Worm (Caenorhabditis elegans) whole organism, midembryonic: Measurements from ENCODE around the gene cyn-7.
"Not testable (repeated sequence)": the region's sequence is repeated elsewhere in the genome, so short reads cannot be mapped to it uniquely, and the experiment has no call there.

Experiments
- T22C8.4 ChIP-seq: fragments of 200-800 bp; sonication (Bioruptor generic); IDR thresholded peaks from 2 replicates; pipeline ENCODE4 v1.3.6; 2022; ENCODE audit warnings: missing genetic modification characterization, missing compliant biosample characterization
- cog-1 ChIP-seq: sonication (generic microtip); optimal IDR thresholded peaks from 2 replicates; lab custom pipeline; 2016; ENCODE audit warnings: missing genetic modification characterization, missing compliant biosample characterization
- flt-1 ChIP-seq: fragments of 200-800 bp; sonication (Bioruptor generic); IDR thresholded peaks from 2 replicates; pipeline ENCODE4 v1.3.6; 2022; ENCODE audit warnings: missing genetic modification characterization, missing compliant biosample characterization
- klf-2 ChIP-seq: fragments of 200-800 bp; sonication (Bioruptor generic); conservative IDR thresholded peaks from 2 replicates; pipeline ENCODE4 v1.3.6; 2022; ENCODE audit warnings: missing genetic modification reagents, missing genetic modification characterization, missing compliant biosample characterization
- med-1 ChIP-seq: sonication (generic microtip); optimal IDR thresholded peaks from 2 replicates; lab custom pipeline; 2017; ENCODE audit warnings: missing genetic modification characterization, mild to moderate bottlenecking, missing compliant biosample characterization, antibody characterized with exemption, missing genetic modification reagents; ENCODE audit not compliant: insufficient read depth
- ref-1 ChIP-seq: fragments of 200-800 bp; sonication (Bioruptor generic); conservative IDR thresholded peaks from 2 replicates; pipeline ENCODE4 v1.3.6; 2022; ENCODE audit warnings: missing genetic modification reagents, missing genetic modification characterization, missing compliant biosample characterization
- tab-1 ChIP-seq: fragments of 200-800 bp; sonication (Bioruptor generic); IDR thresholded peaks from 2 replicates; pipeline ENCODE4 v1.3.6; 2022; ENCODE audit warnings: missing genetic modification characterization, missing compliant biosample characterization
- ztf-23 ChIP-seq: fragments of 200-800 bp; sonication (Bioruptor generic); IDR thresholded peaks from 2 replicates; pipeline ENCODE4 v1.3.6; 2022; ENCODE audit warnings: missing genetic modification reagents, missing genetic modification characterization, missing compliant biosample characterization
- ztf-29 ChIP-seq: fragments of 200-800 bp; sonication (Bioruptor generic); IDR thresholded peaks from 2 replicates; pipeline ENCODE4 v1.3.6; 2022; ENCODE audit warnings: missing genetic modification reagents, missing genetic modification characterization, missing compliant biosample characterization

Gene cyn-7

DNA sequence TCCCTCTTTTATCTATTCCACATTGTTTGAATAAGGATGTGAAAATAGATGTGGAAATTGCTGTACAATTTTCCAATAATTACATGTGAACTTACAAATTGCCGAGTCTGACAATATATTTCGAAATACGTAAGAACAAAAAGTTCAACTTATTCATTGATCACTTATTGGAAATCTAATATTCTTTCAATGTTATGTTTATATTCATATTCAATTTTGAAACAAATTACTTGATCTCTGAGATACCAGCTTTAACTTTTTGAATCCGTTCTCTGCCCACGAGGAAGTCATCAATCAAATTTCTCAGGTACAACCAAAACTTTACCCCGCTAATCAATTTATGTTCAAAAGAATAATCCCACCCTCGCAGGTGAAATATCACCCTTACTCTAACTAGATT is 28.0 kb upstream of the cyn-7 start, which contains the start of gene sri-26:
Gene sri-26, plus strand, starts transcription at position 301 of the 400 bp plus-strand sequence.
- TF ChIP-seq med-1 (GFP tag; lab: Kevin White, UChicago); tab-1 (GFP tag; lab: Robert Waterston, UW); ztf-29 (GFP tag; lab: Robert Waterston, UW): not testable (repeated sequence)

DNA sequence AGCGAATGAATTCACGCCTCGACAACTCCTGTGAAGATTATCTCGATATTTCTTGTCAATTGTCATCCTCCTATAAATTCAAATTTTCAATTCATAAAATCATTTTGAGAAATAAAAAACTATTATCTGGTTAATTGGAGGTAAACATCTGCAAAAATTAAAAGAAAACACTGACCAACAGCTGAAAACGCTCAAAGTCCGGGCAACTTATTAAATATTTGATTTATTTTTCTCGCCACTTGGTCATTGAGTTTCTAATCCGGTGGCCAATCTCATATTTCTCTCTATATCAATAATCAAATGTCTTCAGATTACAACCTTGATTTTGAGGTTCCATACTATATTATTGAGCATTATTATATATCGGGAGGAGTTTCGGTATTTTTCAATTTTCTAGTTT is 24.7 kb upstream of the cyn-7 start, which contains the start of gene sri-24:
Gene sri-24, plus strand, starts transcription at position 301 of the 400 bp plus-strand sequence.
- TF ChIP-seq med-1 (GFP tag; lab: Kevin White, UChicago); flt-1; ztf-29 (GFP tag; lab: Robert Waterston, UW): not testable (repeated sequence)

DNA sequence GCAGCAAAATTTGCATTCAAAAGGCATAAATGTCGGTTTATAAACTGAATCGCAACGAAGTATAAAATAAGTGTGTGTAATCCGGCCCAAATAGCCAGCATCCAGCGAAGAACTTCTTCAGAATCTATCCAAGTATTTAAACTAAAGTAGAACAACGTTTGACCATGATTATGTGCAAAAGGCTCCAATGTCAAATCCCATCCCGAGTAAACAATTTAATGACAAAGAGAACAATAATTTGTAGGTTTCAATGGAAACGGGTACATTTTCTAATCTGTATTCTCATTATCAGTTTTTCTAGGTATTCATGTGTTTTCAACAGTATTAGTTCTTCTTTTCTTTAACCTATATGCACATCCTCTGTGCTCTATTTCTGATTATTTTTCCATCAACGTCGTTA is 20.5 kb upstream of the cyn-7 start, which contains the start of gene C41G6.12:
Gene C41G6.12, minus strand, starts transcription at position 101 of the 400 bp plus-strand sequence.
- not testable (repeated sequence) for TF ChIP-seq tab-1 (GFP tag; lab: Robert Waterston, UW); flt-1; T22C8.4 (GFP tag; lab: Robert Waterston, UW)

- TF ChIP-seq T22C8.4 (GFP tag; lab: Robert Waterston, UW) = no peak
Measured at ce11 chrV:15199768-15200167, 12.6 kb upstream of the cyn-7 start, which contains the start of gene Y75B12B.10. TSS of gene Y75B12B.10 (plus strand) at chrV:15200068.

DNA sequence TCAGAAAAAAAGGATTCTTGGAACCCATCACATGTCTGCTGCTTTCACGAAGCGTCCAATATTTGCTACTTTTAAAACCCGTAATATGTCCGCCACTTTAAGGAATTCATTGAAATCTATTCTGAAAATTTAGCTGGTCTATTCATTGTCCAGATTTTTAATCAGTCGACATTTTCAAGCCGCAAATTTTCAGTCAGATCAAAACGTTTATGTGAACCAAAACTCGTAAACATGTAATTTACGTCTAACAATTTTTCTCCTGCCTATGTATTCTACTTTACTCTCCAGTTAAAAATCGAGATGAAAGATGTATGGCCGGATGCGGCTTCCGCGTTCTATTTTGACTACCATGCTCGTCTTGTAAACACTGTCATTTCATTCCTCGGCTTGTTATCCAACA is 10.8 kb upstream of the cyn-7 start, which contains the start of gene srw-1:
Gene srw-1, plus strand, starts transcription at position 301 of the 400 bp plus-strand sequence.
- TF ChIP-seq cog-1 (no peak), ztf-29 (GFP tag; lab: Robert Waterston, UW) (no peak), ztf-23 (no peak), ref-1 (GFP tag; lab: Robert Waterston, UW) (no peak), flt-1 (no peak)

- TF ChIP-seq flt-1 (no peak), ref-1 (GFP tag; lab: Robert Waterston, UW) (no peak), klf-2 (GFP tag; lab: Robert Waterston, UW) (no peak), ztf-23 (no peak), cog-1 (no peak)
Measured at ce11 chrV:15193909-15194308, 6.7 kb upstream of the cyn-7 start, which contains the start of gene Y75B12B.13. TSS of gene Y75B12B.13 (minus strand) at chrV:15194009.

DNA sequence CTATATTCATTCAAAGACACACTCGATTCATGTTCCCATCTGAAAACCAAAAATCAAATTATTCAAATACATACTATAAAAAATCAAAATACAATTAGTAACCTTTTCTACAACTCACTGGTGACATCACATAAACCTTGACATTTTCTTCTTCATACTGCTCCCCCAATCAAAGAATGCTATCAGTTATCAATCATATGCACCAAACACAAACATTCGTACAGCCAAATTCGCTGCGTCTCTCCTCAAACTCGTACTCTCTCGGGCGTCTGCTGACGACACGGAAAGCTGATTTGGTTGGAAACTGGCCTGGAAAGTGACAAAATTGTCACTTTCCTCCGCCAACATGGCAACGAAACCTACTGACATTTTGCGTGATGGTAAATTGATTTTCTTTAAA is 5.2 kb upstream of the cyn-7 start, which contains the start of gene plc-2:
Gene plc-2, plus strand, starts transcription at position 196 of the 400 bp plus-strand sequence.
- TF ChIP-seq ref-1 (GFP tag; lab: Robert Waterston, UW) = no peak
- TF ChIP-seq ztf-29 (GFP tag; lab: Robert Waterston, UW) = no peak
- no peak for TF ChIP-seq med-1 (GFP tag; lab: Kevin White, UChicago)
- no peak for TF ChIP-seq klf-2 (GFP tag; lab: Robert Waterston, UW)
- no peak for TF ChIP-seq tab-1 (GFP tag; lab: Robert Waterston, UW)
- TF ChIP-seq T22C8.4 (GFP tag; lab: Robert Waterston, UW) = no peak
- no peak for TF ChIP-seq ztf-23
- no peak for TF ChIP-seq cog-1
- TF ChIP-seq flt-1 = no peak

- TF ChIP-seq tab-1 (GFP tag; lab: Robert Waterston, UW) = no peak
- TF ChIP-seq cog-1 = no peak
- TF ChIP-seq med-1 (GFP tag; lab: Kevin White, UChicago) = no peak
- no peak for TF ChIP-seq klf-2 (GFP tag; lab: Robert Waterston, UW)
- no peak for TF ChIP-seq ztf-23
- TF ChIP-seq ztf-29 (GFP tag; lab: Robert Waterston, UW) = no peak
- no peak for TF ChIP-seq flt-1
- TF ChIP-seq ref-1 (GFP tag; lab: Robert Waterston, UW) = no peak
- no peak for TF ChIP-seq T22C8.4 (GFP tag; lab: Robert Waterston, UW)
Measured at ce11 chrV:15191971-15192370, 4.8 kb upstream of the cyn-7 start.

DNA sequence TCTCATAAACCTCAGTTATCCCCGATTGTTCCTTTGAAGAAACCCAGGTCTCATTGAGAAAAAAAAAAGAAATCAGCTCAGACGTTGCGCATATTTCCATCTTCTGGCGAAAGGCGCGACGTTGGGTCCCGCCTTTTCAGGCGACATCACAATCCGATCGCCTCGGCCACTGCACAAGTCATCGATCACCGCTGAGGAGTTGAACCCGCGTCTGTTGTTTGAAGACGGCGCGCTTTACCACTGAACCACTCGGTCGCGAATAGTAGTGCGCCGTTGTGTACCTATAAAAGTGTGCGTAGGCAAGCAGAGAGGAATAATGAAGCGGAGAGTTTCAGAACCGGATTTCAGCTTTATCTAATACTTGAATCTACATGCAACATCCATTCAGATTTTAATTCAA is 3.7 kb upstream of the cyn-7 start, which contains the start of gene Y75B12B.11:
Gene Y75B12B.11, plus strand, starts transcription at position 394 of the 400 bp plus-strand sequence.
- TF ChIP-seq cog-1 (peak; percentile 76), T22C8.4 (GFP tag; lab: Robert Waterston, UW) (peak; percentile 89), flt-1 (peak; percentile 96), ref-1 (GFP tag; lab: Robert Waterston, UW) (peak; percentile 78), med-1 (GFP tag; lab: Kevin White, UChicago) (peak; percentile 51), ztf-23 (peak; percentile 88), tab-1 (GFP tag; lab: Robert Waterston, UW) (peak; percentile 95), ztf-29 (GFP tag; lab: Robert Waterston, UW) (peak; percentile 86), klf-2 (GFP tag; lab: Robert Waterston, UW) (peak; percentile 80)

ce11 chrV:15189567-15189966 is 2.4 kb upstream of the cyn-7 start, which contains the start of gene cyn-3:
TSS of gene cyn-3 (plus strand) at chrV:15189927.
- TF ChIP-seq ztf-23 (no peak), med-1 (GFP tag; lab: Kevin White, UChicago) (no peak), cog-1 (no peak), ref-1 (GFP tag; lab: Robert Waterston, UW) (no peak), ztf-29 (GFP tag; lab: Robert Waterston, UW) (no peak), T22C8.4 (GFP tag; lab: Robert Waterston, UW) (no peak)
